Fruit fly (Drosophila melanogaster) whole organism, pupa: ENCODE measurements around the gene CG42818.

Source experiments
- CG13204 ChIP-seq: fragments of 200-800 bp; sonication (Bioruptor generic); optimal IDR thresholded peaks from 2 replicates; lab custom pipeline; 2018; ENCODE audit warnings: missing biosample characterization, mild to moderate bottlenecking, missing genetic modification characterization, moderate library complexity
- CG14655 ChIP-seq: fragments of 200-800 bp; sonication (Bioruptor generic); optimal IDR thresholded peaks from 3 replicates; lab custom pipeline; 2017; ENCODE audit warnings: mild to moderate bottlenecking, missing biosample characterization, missing genetic modification reagents, missing genetic modification characterization
- CG15710 ChIP-seq: fragments of 200-800 bp; sonication (Bioruptor generic); optimal IDR thresholded peaks from 2 replicates; lab custom pipeline; 2018; ENCODE audit warnings: missing biosample characterization, mild to moderate bottlenecking, missing genetic modification characterization, moderate library complexity
- CG8159 ChIP-seq: fragments of 200-800 bp; sonication (Bioruptor generic); optimal IDR thresholded peaks from 3 replicates; lab custom pipeline; 2018; ENCODE audit warnings: missing biosample characterization, mild to moderate bottlenecking, missing genetic modification characterization, moderate library complexity
- CG8301 ChIP-seq: fragments of 200-800 bp; sonication (Bioruptor generic); optimal IDR thresholded peaks from 2 replicates; lab custom pipeline; 2018; ENCODE audit warnings: missing biosample characterization, mild to moderate bottlenecking, missing genetic modification characterization
- fd96Ca ChIP-seq: fragments of 200-800 bp; sonication (Bioruptor generic); IDR thresholded peaks from 3 replicates; pipeline ENCODE4 v1.3.6; 2022; ENCODE audit warnings: missing biosample characterization, missing genetic modification characterization

dm6 chr2L:16277922-16278321 lies 36.2 kb downstream of the CG42818 start:
- no peak for TF ChIP-seq CG13204 (GFP tag; lab: Kevin White, UChicago)
- no peak for TF ChIP-seq fd96Ca (GFP tag; lab: Robert Waterston, UW)
- TF ChIP-seq CG15710 = no peak
- no peak for TF ChIP-seq CG14655 (GFP tag; lab: Kevin White, UChicago)
- TF ChIP-seq CG8301 = no peak
- TF ChIP-seq CG8159 = no peak
